Worm (Caenorhabditis elegans) whole organism, midembryonic: ENCODE results near the gene gst-14.

Experiments
- T22C8.4 ChIP-seq: fragments of 200-800 bp; sonication (Bioruptor generic); IDR thresholded peaks from 2 replicates; pipeline ENCODE4 v1.3.6; 2022; ENCODE audit warnings: missing genetic modification characterization, missing compliant biosample characterization
- cog-1 ChIP-seq: sonication (generic microtip); optimal IDR thresholded peaks from 2 replicates; lab custom pipeline; 2016; ENCODE audit warnings: missing genetic modification characterization, missing compliant biosample characterization
- flt-1 ChIP-seq: fragments of 200-800 bp; sonication (Bioruptor generic); IDR thresholded peaks from 2 replicates; pipeline ENCODE4 v1.3.6; 2022; ENCODE audit warnings: missing genetic modification characterization, missing compliant biosample characterization
- klf-2 ChIP-seq: fragments of 200-800 bp; sonication (Bioruptor generic); conservative IDR thresholded peaks from 2 replicates; pipeline ENCODE4 v1.3.6; 2022; ENCODE audit warnings: missing genetic modification reagents, missing genetic modification characterization, missing compliant biosample characterization
- med-1 ChIP-seq: sonication (generic microtip); optimal IDR thresholded peaks from 2 replicates; lab custom pipeline; 2017; ENCODE audit warnings: missing genetic modification characterization, mild to moderate bottlenecking, missing compliant biosample characterization, antibody characterized with exemption, missing genetic modification reagents; ENCODE audit not compliant: insufficient read depth
- ref-1 ChIP-seq: fragments of 200-800 bp; sonication (Bioruptor generic); conservative IDR thresholded peaks from 2 replicates; pipeline ENCODE4 v1.3.6; 2022; ENCODE audit warnings: missing genetic modification reagents, missing genetic modification characterization, missing compliant biosample characterization
- tab-1 ChIP-seq: fragments of 200-800 bp; sonication (Bioruptor generic); IDR thresholded peaks from 2 replicates; pipeline ENCODE4 v1.3.6; 2022; ENCODE audit warnings: missing genetic modification characterization, missing compliant biosample characterization
- ztf-23 ChIP-seq: fragments of 200-800 bp; sonication (Bioruptor generic); IDR thresholded peaks from 2 replicates; pipeline ENCODE4 v1.3.6; 2022; ENCODE audit warnings: missing genetic modification reagents, missing genetic modification characterization, missing compliant biosample characterization
- ztf-29 ChIP-seq: fragments of 200-800 bp; sonication (Bioruptor generic); IDR thresholded peaks from 2 replicates; pipeline ENCODE4 v1.3.6; 2022; ENCODE audit warnings: missing genetic modification reagents, missing genetic modification characterization, missing compliant biosample characterization

DNA sequence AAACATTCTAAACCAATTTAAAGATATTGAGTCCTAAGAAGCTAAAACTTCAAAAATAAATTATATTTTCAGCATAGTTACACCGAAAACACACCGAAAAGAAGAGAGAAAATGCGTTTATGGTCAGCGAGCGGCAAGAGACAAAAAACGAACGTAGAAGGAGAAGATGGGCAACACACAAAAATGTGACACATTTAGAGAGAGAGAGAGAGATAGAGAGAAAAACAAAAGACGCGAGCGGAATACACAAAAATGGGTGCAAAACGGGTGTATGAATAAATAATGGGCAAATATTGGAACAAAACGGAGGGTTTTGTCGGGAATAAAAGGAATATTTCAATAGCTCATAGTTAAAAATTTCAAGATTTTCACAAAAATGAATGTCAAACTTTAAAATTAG is 24.3 kb upstream of the gst-14 start:
- no peak for TF ChIP-seq flt-1 (GFP tag; lab: Robert Waterston, UW)
- no peak for TF ChIP-seq med-1 (GFP tag; lab: Kevin White, UChicago)
- no peak for TF ChIP-seq cog-1 (tag; lab: Kevin White, UChicago)
- no peak for TF ChIP-seq klf-2 (GFP tag; lab: Robert Waterston, UW)
- no peak for TF ChIP-seq ztf-29
- TF ChIP-seq ref-1: no peak
- no peak for TF ChIP-seq tab-1 (GFP tag; lab: Robert Waterston, UW)
- TF ChIP-seq T22C8.4: no peak
- TF ChIP-seq ztf-23 (GFP tag; lab: Robert Waterston, UW): no peak
